Fruit fly (Drosophila melanogaster): ENCODE results near the gene Msp300.

The Msp300 gene

DNA sequence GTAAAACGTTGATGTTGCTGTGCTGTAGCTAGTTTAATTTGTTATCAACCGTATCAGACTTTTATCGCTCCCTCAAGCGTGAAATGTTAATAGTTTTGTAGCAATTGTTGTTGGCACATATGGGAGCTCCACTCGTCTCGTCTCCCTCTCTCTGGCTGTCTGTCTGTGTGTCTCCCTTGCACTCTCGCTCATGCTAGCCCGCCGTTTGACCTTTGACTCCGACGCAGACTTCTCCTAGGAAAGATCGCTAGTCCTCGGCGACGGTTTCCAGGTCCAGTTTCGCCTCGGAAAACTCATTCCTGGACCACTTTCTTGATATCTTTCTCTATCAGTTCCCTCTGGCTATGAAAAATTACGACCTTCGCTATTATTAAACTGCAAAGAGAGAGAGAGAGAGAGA lies 21.5 kb upstream of the Msp300 start:
- TF ChIP-seq CG8159 (tag; optimal IDR thresholded peaks at IDR 0.05) (no peak), Pif1B (GFP tag; optimal IDR thresholded peaks at IDR 0.05) (no peak), CG9948 (tag; optimal IDR thresholded peaks at IDR 0.05) (no peak), CG34367 (tag; optimal IDR thresholded peaks at IDR 0.05) (no peak), CG4496 (GFP tag; IDR thresholded peaks at IDR 0.05) (no peak), rn (GFP tag; IDR thresholded peaks at IDR 0.05) (no peak), CG14655 (GFP tag; optimal IDR thresholded peaks at IDR 0.05) (no peak), Snoo (tag; optimal IDR thresholded peaks at IDR 0.05) (no peak), CG12605 (GFP tag; IDR thresholded peaks at IDR 0.05) (no peak), CG8301 (tag; optimal IDR thresholded peaks at IDR 0.05) (no peak), CG32121 (GFP tag; IDR thresholded peaks at IDR 0.05) (no peak), CG13204 (GFP tag; optimal IDR thresholded peaks at IDR 0.05) (no peak), gl (tag; optimal IDR thresholded peaks at IDR 0.05) (no peak), EcR (GFP tag; optimal IDR thresholded peaks at IDR 0.05) (no peak), Pif1A (GFP tag; optimal IDR thresholded peaks at IDR 0.05) (no peak), D1 (tag; optimal IDR thresholded peaks at IDR 0.05) (no peak), CG10348 (GFP tag; IDR thresholded peaks at IDR 0.05) (no peak)

DNA sequence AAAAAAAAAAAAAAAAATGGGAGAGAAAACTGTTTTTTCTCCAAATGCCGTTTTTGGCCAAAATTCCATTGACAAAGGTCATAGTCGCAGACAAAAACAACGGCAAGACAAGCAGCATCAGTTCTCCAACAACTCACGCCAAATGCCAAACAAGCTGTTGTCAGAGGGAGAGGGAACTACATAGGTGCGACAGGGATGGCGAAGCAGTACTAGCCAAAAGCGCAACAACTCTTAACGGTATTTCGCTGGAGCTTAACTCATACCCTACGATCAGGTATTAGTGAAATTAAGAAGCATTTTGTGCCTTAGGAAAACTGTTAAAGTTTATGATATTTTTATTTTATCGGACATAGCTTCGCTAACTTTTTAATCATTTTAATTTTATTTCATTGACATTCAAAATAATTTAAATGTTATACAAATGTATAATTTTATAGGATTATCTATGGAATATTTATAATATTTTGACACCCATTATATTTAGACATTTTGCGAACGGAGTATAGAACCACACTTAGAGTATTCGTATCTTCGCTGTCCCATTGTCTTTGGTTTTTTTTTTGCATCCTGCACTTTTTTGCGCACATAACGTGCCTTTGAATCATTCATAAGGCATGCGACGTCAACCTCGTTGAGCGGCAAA lies 20.3 kb upstream of the Msp300 start:
- TF ChIP-seq CG13204 (GFP tag; optimal IDR thresholded peaks at IDR 0.05) (peak; percentile 48), CG10348 (GFP tag; IDR thresholded peaks at IDR 0.05) (no peak), CG8301 (tag; optimal IDR thresholded peaks at IDR 0.05) (peak; percentile 92), CG32121 (GFP tag; IDR thresholded peaks at IDR 0.05) (peak; percentile 90), D1 (tag; optimal IDR thresholded peaks at IDR 0.05) (peak; percentile 85), rn (GFP tag; IDR thresholded peaks at IDR 0.05) (no peak; the same call in none of the 2 replicates), EcR (GFP tag; optimal IDR thresholded peaks at IDR 0.05) (peak; percentile 62), CG4496 (GFP tag; IDR thresholded peaks at IDR 0.05) (peak; percentile 70; the same call in 1 of the 3 replicates), CG8159 (tag; optimal IDR thresholded peaks at IDR 0.05) (peak; percentile 93), Pif1B (GFP tag; optimal IDR thresholded peaks at IDR 0.05) (peak; percentile 73), Pif1A (GFP tag; optimal IDR thresholded peaks at IDR 0.05) (peak; percentile 67), fd96Ca (GFP tag; IDR thresholded peaks at IDR 0.05) (peak; percentile 70; the same call in 2 of the 3 replicates), CG14655 (GFP tag; optimal IDR thresholded peaks at IDR 0.05) (peak; percentile 95), Snoo (tag; optimal IDR thresholded peaks at IDR 0.05) (no peak), CG15710 (tag; optimal IDR thresholded peaks at IDR 0.05) (peak; percentile 87), CG9948 (tag; optimal IDR thresholded peaks at IDR 0.05) (peak; percentile 87), CG12605 (GFP tag; IDR thresholded peaks at IDR 0.05) (peak; percentile 76; the same call in 1 of the 2 replicates), Ets98B (GFP tag; IDR thresholded peaks at IDR 0.05) (peak; percentile 66), CG17806 (tag; optimal IDR thresholded peaks at IDR 0.05) (peak; percentile 85), CG34367 (tag; optimal IDR thresholded peaks at IDR 0.05) (peak; percentile 80), gl (tag; optimal IDR thresholded peaks at IDR 0.05) (peak; percentile 37)

DNA sequence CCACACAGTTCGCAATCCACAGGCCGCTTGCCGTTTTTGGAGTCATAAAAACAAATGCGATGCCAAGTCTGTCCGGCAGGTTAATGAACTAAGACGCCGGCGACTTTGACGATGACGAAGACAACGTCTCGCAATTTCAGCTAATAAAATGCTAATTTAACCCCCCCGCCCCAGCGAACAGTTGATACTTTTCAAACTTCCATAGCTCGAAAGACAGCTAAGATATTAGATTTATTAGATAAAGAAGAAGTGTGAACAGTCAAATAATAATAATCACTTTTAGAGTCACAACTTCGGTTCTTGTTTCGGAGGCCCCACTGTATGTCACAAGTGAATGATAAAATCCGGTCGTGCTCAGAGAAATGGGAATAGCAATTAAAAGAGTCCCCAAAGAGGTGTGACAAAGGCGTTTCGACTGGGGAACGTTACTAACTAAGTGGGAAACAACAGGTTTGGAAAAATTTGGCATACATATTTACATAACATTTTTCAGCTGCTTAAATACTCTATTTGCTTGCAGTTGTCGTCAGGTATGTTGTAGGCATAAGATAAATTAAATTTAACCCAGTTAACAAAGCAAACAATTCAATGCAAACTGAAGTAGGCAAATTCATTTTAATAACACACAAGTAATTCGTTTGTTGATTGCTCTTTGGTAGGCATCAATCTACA lies 16.0 kb upstream of the Msp300 start:
- TF ChIP-seq CG32121 (GFP tag; IDR thresholded peaks at IDR 0.05), result peak; percentile 14; the same call in 1 of the 2 replicates
- peak; percentile 5 for TF ChIP-seq EcR (GFP tag; optimal IDR thresholded peaks at IDR 0.05)
- peak; percentile 5 for TF ChIP-seq Pif1A (GFP tag; optimal IDR thresholded peaks at IDR 0.05)
- no peak for TF ChIP-seq CG17806 (tag; optimal IDR thresholded peaks at IDR 0.05)
- no peak for TF ChIP-seq CG14655 (GFP tag; optimal IDR thresholded peaks at IDR 0.05)

dm6 chr2L:5085561-5085960 lies 15.1 kb upstream of the Msp300 start:
- no peak for TF ChIP-seq fd96Ca (GFP tag; IDR thresholded peaks at IDR 0.05)
- TF ChIP-seq rn (GFP tag; IDR thresholded peaks at IDR 0.05), result no peak
- TF ChIP-seq CG12605 (GFP tag; IDR thresholded peaks at IDR 0.05), result no peak
- TF ChIP-seq Pif1B (GFP tag; optimal IDR thresholded peaks at IDR 0.05), result peak; percentile 1
- peak; percentile 22 for TF ChIP-seq CG15710 (tag; optimal IDR thresholded peaks at IDR 0.05)
- peak; percentile 24 for TF ChIP-seq CG8301 (tag; optimal IDR thresholded peaks at IDR 0.05)
- peak; percentile 53 for TF ChIP-seq Pif1A (GFP tag; optimal IDR thresholded peaks at IDR 0.05)
- TF ChIP-seq CG9948 (tag; optimal IDR thresholded peaks at IDR 0.05), result peak; percentile 20
- TF ChIP-seq CG4496 (GFP tag; IDR thresholded peaks at IDR 0.05), result no peak
- TF ChIP-seq CG34367 (tag; optimal IDR thresholded peaks at IDR 0.05), result no peak
- TF ChIP-seq CG10348 (GFP tag; IDR thresholded peaks at IDR 0.05), result no peak
- no peak for TF ChIP-seq CG13204 (GFP tag; optimal IDR thresholded peaks at IDR 0.05)
- peak; percentile 1 for TF ChIP-seq CG14655 (GFP tag; optimal IDR thresholded peaks at IDR 0.05)
- 0 out of 2 replicates have a peak, but pooled peaks have one; percentile 29 for TF ChIP-seq CG32121 (GFP tag; IDR thresholded peaks at IDR 0.05)
- TF ChIP-seq Snoo (tag; optimal IDR thresholded peaks at IDR 0.05), result peak; percentile 36
- TF ChIP-seq CG8159 (tag; optimal IDR thresholded peaks at IDR 0.05), result no peak
- TF ChIP-seq CG17806 (tag; optimal IDR thresholded peaks at IDR 0.05), result peak; percentile 20
- TF ChIP-seq D1 (tag; optimal IDR thresholded peaks at IDR 0.05), result no peak
- TF ChIP-seq gl (tag; optimal IDR thresholded peaks at IDR 0.05), result no peak
- peak; percentile 31; the same call in 1 of the 2 replicates for TF ChIP-seq Ets98B (GFP tag; IDR thresholded peaks at IDR 0.05)
- no peak for TF ChIP-seq EcR (GFP tag; optimal IDR thresholded peaks at IDR 0.05)

- TF ChIP-seq Pif1A (GFP tag; optimal IDR thresholded peaks at IDR 0.05) (peak; percentile 90), CG10348 (GFP tag; IDR thresholded peaks at IDR 0.05) (no peak), CG9948 (tag; optimal IDR thresholded peaks at IDR 0.05) (peak; percentile 83), CG8159 (tag; optimal IDR thresholded peaks at IDR 0.05) (peak; percentile 87), D1 (tag; optimal IDR thresholded peaks at IDR 0.05) (peak; percentile 76), EcR (GFP tag; optimal IDR thresholded peaks at IDR 0.05) (peak; percentile 13), CG17806 (tag; optimal IDR thresholded peaks at IDR 0.05) (peak; percentile 81), CG15710 (tag; optimal IDR thresholded peaks at IDR 0.05) (peak; percentile 85), CG12605 (GFP tag; IDR thresholded peaks at IDR 0.05) (peak; percentile 71), CG4496 (GFP tag; IDR thresholded peaks at IDR 0.05) (peak; percentile 81), rn (GFP tag; IDR thresholded peaks at IDR 0.05) (no peak), CG32121 (GFP tag; IDR thresholded peaks at IDR 0.05) (peak; percentile 62), CG34367 (tag; optimal IDR thresholded peaks at IDR 0.05) (peak; percentile 78), CG14655 (GFP tag; optimal IDR thresholded peaks at IDR 0.05) (peak; percentile 86), fd96Ca (GFP tag; IDR thresholded peaks at IDR 0.05) (peak; percentile 69; the same call in 2 of the 3 replicates), Pif1B (GFP tag; optimal IDR thresholded peaks at IDR 0.05) (peak; percentile 92), CG13204 (GFP tag; optimal IDR thresholded peaks at IDR 0.05) (peak; percentile 66), gl (tag; optimal IDR thresholded peaks at IDR 0.05) (peak; percentile 72), CG8301 (tag; optimal IDR thresholded peaks at IDR 0.05) (peak; percentile 83), Snoo (tag; optimal IDR thresholded peaks at IDR 0.05) (peak; percentile 84), Ets98B (GFP tag; IDR thresholded peaks at IDR 0.05) (peak; percentile 55)
Measured at dm6 chr2L:5086905-5087522, 13.7 kb upstream of the Msp300 start.
